Worm (Caenorhabditis elegans) whole organism, midembryonic: ENCODE measurements around the gene srh-270.

Experiments used
- T22C8.4 ChIP-seq: fragments of 200-800 bp; sonication (Bioruptor generic); IDR thresholded peaks from 2 replicates; pipeline ENCODE4 v1.3.6; 2022; ENCODE audit warnings: missing genetic modification characterization, missing compliant biosample characterization
- cog-1 ChIP-seq: sonication (generic microtip); optimal IDR thresholded peaks from 2 replicates; lab custom pipeline; 2016; ENCODE audit warnings: missing genetic modification characterization, missing compliant biosample characterization
- flt-1 ChIP-seq: fragments of 200-800 bp; sonication (Bioruptor generic); IDR thresholded peaks from 2 replicates; pipeline ENCODE4 v1.3.6; 2022; ENCODE audit warnings: missing genetic modification characterization, missing compliant biosample characterization
- klf-2 ChIP-seq: fragments of 200-800 bp; sonication (Bioruptor generic); conservative IDR thresholded peaks from 2 replicates; pipeline ENCODE4 v1.3.6; 2022; ENCODE audit warnings: missing genetic modification reagents, missing genetic modification characterization, missing compliant biosample characterization
- med-1 ChIP-seq: sonication (generic microtip); optimal IDR thresholded peaks from 2 replicates; lab custom pipeline; 2017; ENCODE audit warnings: missing genetic modification characterization, mild to moderate bottlenecking, missing compliant biosample characterization, antibody characterized with exemption, missing genetic modification reagents; ENCODE audit not compliant: insufficient read depth
- ref-1 ChIP-seq: fragments of 200-800 bp; sonication (Bioruptor generic); conservative IDR thresholded peaks from 2 replicates; pipeline ENCODE4 v1.3.6; 2022; ENCODE audit warnings: missing genetic modification reagents, missing genetic modification characterization, missing compliant biosample characterization
- tab-1 ChIP-seq: fragments of 200-800 bp; sonication (Bioruptor generic); IDR thresholded peaks from 2 replicates; pipeline ENCODE4 v1.3.6; 2022; ENCODE audit warnings: missing genetic modification characterization, missing compliant biosample characterization
- ztf-23 ChIP-seq: fragments of 200-800 bp; sonication (Bioruptor generic); IDR thresholded peaks from 2 replicates; pipeline ENCODE4 v1.3.6; 2022; ENCODE audit warnings: missing genetic modification reagents, missing genetic modification characterization, missing compliant biosample characterization
- ztf-29 ChIP-seq: fragments of 200-800 bp; sonication (Bioruptor generic); IDR thresholded peaks from 2 replicates; pipeline ENCODE4 v1.3.6; 2022; ENCODE audit warnings: missing genetic modification reagents, missing genetic modification characterization, missing compliant biosample characterization

The srh-270 gene

DNA sequence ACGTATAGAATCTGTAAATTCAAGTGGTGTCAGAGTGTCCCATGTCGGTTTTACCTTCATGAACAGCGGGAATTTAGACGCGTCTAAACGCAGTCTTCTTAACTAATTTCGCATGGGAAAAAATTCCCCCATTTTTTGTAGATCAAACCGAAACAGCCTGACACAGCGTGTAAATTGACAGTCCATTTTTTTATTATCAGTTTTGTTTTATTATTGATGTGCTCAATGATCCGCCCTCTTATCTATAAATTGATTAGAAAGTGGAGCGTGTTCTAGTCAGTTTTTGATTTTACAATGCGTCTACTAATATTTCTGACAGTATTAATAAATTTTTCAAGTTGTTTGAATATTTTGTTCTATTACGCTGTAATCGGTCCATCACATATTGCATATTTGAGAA lies 12.3 kb downstream of the srh-270 start, which contains the start of gene ugt-53:
Gene ugt-53, plus strand, starts transcription at position 273 of the 400 bp plus-strand sequence.
- TF ChIP-seq ztf-29 (GFP tag; lab: Robert Waterston, UW) = no peak
- no peak for TF ChIP-seq klf-2 (GFP tag; lab: Robert Waterston, UW)
- TF ChIP-seq flt-1 (GFP tag; lab: Robert Waterston, UW) = no peak
- no peak for TF ChIP-seq tab-1 (GFP tag; lab: Robert Waterston, UW)
- TF ChIP-seq ztf-23 (GFP tag; lab: Robert Waterston, UW) = no peak

DNA sequence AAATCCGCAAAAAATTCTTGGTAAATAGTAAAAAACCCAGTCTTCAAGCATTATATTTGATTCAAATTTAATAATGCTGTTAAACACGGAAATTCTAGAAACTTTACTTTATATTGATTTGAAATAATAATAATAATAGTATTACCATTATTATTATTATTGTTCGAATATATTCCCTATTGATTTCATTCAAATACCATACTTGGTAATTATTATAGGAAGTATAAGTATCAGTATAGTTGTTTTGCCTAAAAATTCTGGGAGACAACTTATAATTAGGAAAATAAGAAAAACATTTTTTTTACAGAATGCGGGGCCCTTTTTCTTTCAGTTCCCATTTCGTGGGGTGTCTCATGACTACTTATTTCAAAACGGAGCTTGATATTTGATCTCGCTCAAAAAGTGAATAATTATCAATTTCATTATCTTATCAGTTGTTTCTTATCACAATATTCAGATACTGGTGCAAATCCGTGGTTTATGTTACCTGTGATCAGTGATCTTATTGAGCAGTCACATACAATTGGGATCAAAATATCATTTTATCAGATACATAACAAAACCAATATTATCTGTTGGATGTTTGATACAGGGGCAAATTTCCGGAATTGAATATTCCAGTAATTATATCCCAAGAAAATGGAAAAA lies 13.0 kb downstream of the srh-270 start, which contains the start of gene srj-49:
Gene srj-49, minus strand, starts transcription at position 51 of the 648 bp plus-strand sequence.
- no peak for TF ChIP-seq ztf-23 (GFP tag; lab: Robert Waterston, UW)
- no peak for TF ChIP-seq flt-1 (GFP tag; lab: Robert Waterston, UW)
- no peak for TF ChIP-seq tab-1 (GFP tag; lab: Robert Waterston, UW)
- no peak for TF ChIP-seq ztf-29 (GFP tag; lab: Robert Waterston, UW)
- TF ChIP-seq cog-1 = no peak
- no peak for TF ChIP-seq ref-1 (GFP tag; lab: Robert Waterston, UW)
- no peak for TF ChIP-seq klf-2 (GFP tag; lab: Robert Waterston, UW)
- no peak for TF ChIP-seq med-1 (GFP tag; lab: Kevin White, UChicago)
- no peak for TF ChIP-seq T22C8.4

DNA sequence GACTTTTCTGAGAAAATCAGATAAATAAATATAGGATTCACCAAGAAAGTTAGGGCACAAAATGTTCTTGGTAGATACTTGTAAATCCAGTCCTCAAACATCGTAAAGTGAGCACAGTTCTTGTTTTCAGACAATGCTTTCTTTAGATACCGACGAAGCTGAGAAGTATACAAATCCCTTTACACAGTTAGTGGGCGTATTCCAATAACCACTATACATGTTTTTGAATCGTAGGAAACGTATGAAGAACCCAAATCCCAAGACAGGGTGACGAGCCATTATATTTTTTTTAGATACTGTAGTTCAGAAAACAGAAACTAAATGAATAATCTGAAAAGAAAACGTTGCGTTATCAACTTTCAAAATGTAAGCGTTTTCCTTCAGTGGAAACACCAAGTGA lies 15.6 kb downstream of the srh-270 start, which contains the start of gene srj-44:
Gene srj-44, minus strand, starts transcription at position 101 of the 400 bp plus-strand sequence.
- TF ChIP-seq tab-1 (GFP tag; lab: Robert Waterston, UW) = no peak
- no peak for TF ChIP-seq ref-1 (GFP tag; lab: Robert Waterston, UW)
- no peak for TF ChIP-seq T22C8.4
- TF ChIP-seq klf-2 (GFP tag; lab: Robert Waterston, UW) = no peak
- no peak for TF ChIP-seq cog-1
- TF ChIP-seq med-1 (GFP tag; lab: Kevin White, UChicago) = no peak
- no peak for TF ChIP-seq ztf-23 (GFP tag; lab: Robert Waterston, UW)
- TF ChIP-seq ztf-29 (GFP tag; lab: Robert Waterston, UW) = no peak

DNA sequence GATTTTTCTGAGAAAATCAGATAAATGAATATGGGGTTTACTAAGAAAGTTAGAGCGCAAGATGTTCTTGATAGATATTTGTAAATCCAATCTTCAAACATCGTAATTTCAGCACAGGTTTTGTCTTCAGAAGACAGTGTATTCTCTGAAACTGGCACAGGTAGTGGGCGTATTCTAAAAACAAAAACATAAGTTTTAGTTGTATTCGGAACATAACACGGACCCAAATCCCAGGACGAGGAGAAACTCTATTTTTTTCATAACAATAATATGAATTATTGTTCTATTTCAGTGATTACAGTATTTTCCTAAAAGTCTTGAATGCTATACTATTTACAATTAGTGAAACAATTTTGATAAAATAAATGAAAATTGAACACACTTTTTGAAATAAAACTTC lies 24.9 kb downstream of the srh-270 start, which contains the start of gene srj-45:
Gene srj-45, minus strand, starts transcription at position 101 of the 400 bp plus-strand sequence.
- TF ChIP-seq ztf-29 (GFP tag; lab: Robert Waterston, UW) (no peak), cog-1 (no peak), ztf-23 (GFP tag; lab: Robert Waterston, UW) (no peak), ref-1 (GFP tag; lab: Robert Waterston, UW) (no peak), med-1 (GFP tag; lab: Kevin White, UChicago) (no peak), T22C8.4 (no peak), tab-1 (GFP tag; lab: Robert Waterston, UW) (no peak), klf-2 (GFP tag; lab: Robert Waterston, UW) (no peak), flt-1 (GFP tag; lab: Robert Waterston, UW) (no peak)

DNA sequence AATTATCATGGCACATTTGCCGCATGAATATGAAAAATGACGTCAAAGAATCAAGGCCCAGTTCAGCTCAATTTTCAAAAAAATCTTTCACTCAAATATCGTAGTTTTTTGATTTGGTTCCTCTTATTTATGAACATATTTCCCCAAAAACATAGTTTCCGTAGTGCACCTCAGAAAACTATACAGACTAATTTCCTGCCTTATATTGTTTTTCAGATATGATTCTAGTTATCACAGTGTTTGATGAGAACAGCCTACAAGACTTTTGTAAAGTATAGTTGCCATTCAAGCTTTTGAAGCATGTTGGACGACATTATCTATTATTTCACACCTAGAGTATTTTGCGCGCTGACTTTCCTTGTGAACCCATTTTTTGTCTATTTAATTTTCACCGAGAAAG lies 28.7 kb downstream of the srh-270 start, which contains the start of gene srj-50:
Gene srj-50, plus strand, starts transcription at position 301 of the 400 bp plus-strand sequence.
- TF ChIP-seq T22C8.4 (no peak), klf-2 (GFP tag; lab: Robert Waterston, UW) (no peak), flt-1 (GFP tag; lab: Robert Waterston, UW) (no peak), med-1 (GFP tag; lab: Kevin White, UChicago) (no peak), tab-1 (GFP tag; lab: Robert Waterston, UW) (no peak), ztf-23 (GFP tag; lab: Robert Waterston, UW) (no peak), ztf-29 (GFP tag; lab: Robert Waterston, UW) (no peak), ref-1 (GFP tag; lab: Robert Waterston, UW) (no peak), cog-1 (no peak)

DNA sequence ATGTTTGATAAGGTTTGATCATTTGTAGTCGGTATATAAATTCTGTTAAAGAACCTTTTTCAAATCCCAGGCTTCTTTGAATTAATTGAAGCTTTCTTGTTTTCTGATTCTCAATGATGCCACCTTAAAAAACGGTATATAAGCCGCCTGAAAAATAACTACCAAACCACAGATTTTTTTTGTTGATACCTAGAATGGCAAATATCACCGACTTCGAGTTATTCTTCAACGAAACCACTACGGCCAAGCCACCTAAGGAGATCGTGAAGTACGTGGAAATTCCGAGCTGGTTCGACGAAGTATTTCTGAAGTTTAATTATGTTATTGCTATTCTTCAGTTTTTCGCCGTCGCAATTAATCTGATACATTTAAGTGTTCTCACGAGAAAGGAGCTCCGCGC lies 30.6 kb downstream of the srh-270 start, which contains the start of gene srw-2:
Gene srw-2, plus strand, starts transcription at position 62 of the 400 bp plus-strand sequence.
- no peak for TF ChIP-seq klf-2 (GFP tag; lab: Robert Waterston, UW)
- no peak for TF ChIP-seq ztf-23 (GFP tag; lab: Robert Waterston, UW)
- TF ChIP-seq T22C8.4 = no peak
- no peak for TF ChIP-seq ref-1 (GFP tag; lab: Robert Waterston, UW)
- no peak for TF ChIP-seq flt-1 (GFP tag; lab: Robert Waterston, UW)
- TF ChIP-seq ztf-29 (GFP tag; lab: Robert Waterston, UW) = no peak
- no peak for TF ChIP-seq cog-1
- TF ChIP-seq tab-1 (GFP tag; lab: Robert Waterston, UW) = no peak
- TF ChIP-seq med-1 (GFP tag; lab: Kevin White, UChicago) = no peak

DNA sequence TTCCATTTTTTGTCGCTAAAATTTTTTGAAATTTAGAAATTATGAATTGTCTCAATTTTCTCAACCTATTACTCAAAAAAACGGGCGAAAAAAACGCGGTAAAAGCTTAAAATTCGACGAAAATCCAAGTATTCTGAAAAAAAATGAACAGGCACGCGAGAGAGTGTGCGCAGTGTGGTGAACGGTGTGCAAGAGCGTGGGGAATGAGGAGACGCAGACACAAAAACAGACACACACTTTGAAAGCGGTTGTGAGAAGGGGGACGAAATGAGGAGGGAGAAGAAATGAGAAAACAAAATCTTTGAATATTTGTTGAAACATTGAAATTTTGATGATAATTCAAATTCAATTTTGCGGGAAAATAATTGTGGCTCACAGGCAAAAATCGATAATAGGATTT lies 34.6 kb downstream of the srh-270 start, which contains the start of gene T03D3.5:
Gene T03D3.5, minus strand, starts transcription at position 21 of the 400 bp plus-strand sequence.
- TF ChIP-seq ref-1 (GFP tag; lab: Robert Waterston, UW) (no peak), cog-1 (no peak)

DNA sequence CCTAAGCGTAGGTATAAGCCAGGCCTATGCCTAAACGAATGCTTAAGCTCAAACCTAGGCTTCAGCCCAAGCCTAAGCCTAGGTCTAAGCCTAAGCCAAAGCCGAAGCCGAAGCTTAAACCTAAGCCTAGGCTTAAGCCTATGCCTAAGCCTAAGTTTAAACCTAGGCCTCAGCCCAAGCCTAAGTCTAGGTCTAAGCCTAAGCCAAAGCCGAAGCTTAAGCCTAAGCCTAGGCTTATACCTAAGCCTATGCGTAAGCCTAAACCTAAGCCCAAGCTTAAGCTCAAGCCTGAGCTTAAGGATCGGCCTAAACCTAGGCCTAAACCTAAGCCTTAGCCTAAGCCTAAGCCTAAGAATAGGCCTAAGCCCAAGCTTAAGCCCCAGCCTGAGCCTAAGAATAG lies 35.4 kb downstream of the srh-270 start:
- TF ChIP-seq ref-1 (GFP tag; lab: Robert Waterston, UW) (no peak), med-1 (GFP tag; lab: Kevin White, UChicago) (no peak), cog-1 (no peak), ztf-29 (GFP tag; lab: Robert Waterston, UW) (0 out of 2 replicates have a peak, but pooled peaks have one; percentile 16), tab-1 (GFP tag; lab: Robert Waterston, UW) (no peak), flt-1 (GFP tag; lab: Robert Waterston, UW) (no peak), T22C8.4 (no peak)

DNA sequence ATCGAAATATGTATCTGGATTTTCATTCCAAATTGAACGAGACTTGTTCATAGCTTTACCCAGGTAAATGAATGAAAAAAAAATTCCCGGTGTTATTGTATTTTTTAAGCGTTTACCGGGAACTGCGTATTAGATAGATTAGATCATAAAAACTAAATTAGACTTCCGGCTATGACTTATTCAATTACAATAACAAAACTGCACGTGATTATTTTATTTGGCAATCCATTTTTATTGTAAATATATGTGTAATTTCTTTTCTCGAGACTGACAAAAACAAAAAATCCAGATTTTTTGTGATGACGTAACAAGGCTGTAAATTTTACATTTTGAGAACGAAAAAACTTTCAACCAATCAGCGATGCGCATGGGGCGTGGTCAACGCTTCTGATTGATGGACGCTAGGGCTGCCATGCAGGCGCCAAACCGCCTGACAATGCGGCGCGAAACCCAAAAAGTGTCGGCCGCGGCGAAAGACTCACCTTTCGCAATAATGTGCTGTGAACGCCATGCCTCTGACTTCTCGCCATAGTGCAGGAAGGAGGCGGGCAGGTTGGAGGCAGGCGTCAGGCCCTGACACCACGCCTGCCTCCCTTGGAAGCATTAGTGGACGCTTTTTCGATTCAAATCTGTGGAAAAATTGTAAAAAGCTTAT lies 39.7 kb downstream of the srh-270 start, which contains the start of gene srh-36:
Gene srh-36, minus strand, starts transcription at position 51 of the 655 bp plus-strand sequence.
- no peak for TF ChIP-seq T22C8.4
- TF ChIP-seq flt-1 (GFP tag; lab: Robert Waterston, UW) = no peak
- no peak for TF ChIP-seq klf-2 (GFP tag; lab: Robert Waterston, UW)
- no peak for TF ChIP-seq ref-1 (GFP tag; lab: Robert Waterston, UW)
- no peak for TF ChIP-seq ztf-29 (GFP tag; lab: Robert Waterston, UW)
- TF ChIP-seq cog-1 = no peak
- TF ChIP-seq med-1 (GFP tag; lab: Kevin White, UChicago) = no peak
- TF ChIP-seq ztf-23 (GFP tag; lab: Robert Waterston, UW) = no peak
- no peak for TF ChIP-seq tab-1 (GFP tag; lab: Robert Waterston, UW)
